Fruit fly (Drosophila melanogaster): ENCODE results near the gene CG18171.

Gene CG18171

dm6 chr3L:1746338-1747199, 23.6 kb upstream of the CG18171 start, which contains the start of gene CG13921 (continued):
- no peak for TF ChIP-seq brk (GFP tag; optimal IDR thresholded peaks at IDR 0.05)

dm6 chr3L:1745432-1745831, 22.5 kb upstream of the CG18171 start:
- TF ChIP-seq Abd-B (GFP tag; optimal IDR thresholded peaks at IDR 0.05) (no peak), N (GFP tag; optimal IDR thresholded peaks at IDR 0.05) (no peak), woc (GFP tag; optimal IDR thresholded peaks at IDR 0.05) (no peak), Rel (GFP tag; optimal IDR thresholded peaks at IDR 0.05) (no peak), Rel (tag; optimal IDR thresholded peaks at IDR 0.05) (no peak), tai (GFP tag; optimal IDR thresholded peaks at IDR 0.05) (no peak)

dm6 chr3L:1742552-1743097, 19.7 kb upstream of the CG18171 start:
- TF ChIP-seq Hnf4 (GFP tag; optimal IDR thresholded peaks at IDR 0.05) (peak; percentile 32), Jra (GFP tag; optimal IDR thresholded peaks at IDR 0.05) (no peak), Hr83 (GFP tag; optimal IDR thresholded peaks at IDR 0.05; ENCODE audit: poor library complexity, severe bottlenecking) (peak; percentile 46)

- peak; percentile 1 for TF ChIP-seq Sp1 (GFP tag; optimal IDR thresholded peaks at IDR 0.05)
- no peak for TF ChIP-seq CG32264 (GFP tag; optimal IDR thresholded peaks at IDR 0.05)
- TF ChIP-seq Dif (GFP tag; optimal IDR thresholded peaks at IDR 0.05; ENCODE audit: partially characterized antibody) = peak; percentile 46
- TF ChIP-seq Rel (GFP tag; optimal IDR thresholded peaks at IDR 0.05) = no peak
- peak; percentile 23 for TF ChIP-seq Rel (tag; optimal IDR thresholded peaks at IDR 0.05)
- TF ChIP-seq woc (GFP tag; optimal IDR thresholded peaks at IDR 0.05) = peak; percentile 0
- TF ChIP-seq ey (GFP tag; optimal IDR thresholded peaks at IDR 0.05) = no peak
These were observed 18.9 kb upstream of the CG18171 start for dm6 chr3L:1741655-1742551.

- TF ChIP-seq ey (GFP tag; optimal IDR thresholded peaks at IDR 0.05) = peak; percentile 60
- TF ChIP-seq dmrt93B (GFP tag; optimal IDR thresholded peaks at IDR 0.05) = no peak
- TF ChIP-seq HLH106 (tag; optimal IDR thresholded peaks at IDR 0.05) = peak; percentile 24
- TF ChIP-seq Myc (optimal IDR thresholded peaks at IDR 0.05) = no peak
- TF ChIP-seq OdsH (GFP tag; optimal IDR thresholded peaks at IDR 0.05) = peak; percentile 44
- peak in 1 of 2 experiments; percentile 55 for TF ChIP-seq foxo (GFP tag; optimal IDR thresholded peaks at IDR 0.05)
- TF ChIP-seq h (GFP tag; optimal IDR thresholded peaks at IDR 0.05) = peak; percentile 20
- TF ChIP-seq rgr (GFP tag; optimal IDR thresholded peaks at IDR 0.05) = peak; percentile 39
- peak; percentile 17 for TF ChIP-seq fru (GFP tag; optimal IDR thresholded peaks at IDR 0.05)
- TF ChIP-seq CG32264 (GFP tag; optimal IDR thresholded peaks at IDR 0.05) = peak; percentile 25
These were observed 18.2 kb upstream of the CG18171 start for dm6 chr3L:1741107-1741506.

- TF ChIP-seq jim (GFP tag; optimal IDR thresholded peaks at IDR 0.05) (no peak), CG9705 (GFP tag; optimal IDR thresholded peaks at IDR 0.05) (no peak), psq (GFP tag; optimal IDR thresholded peaks at IDR 0.05) (peak; percentile 25), Hnf4 (GFP tag; optimal IDR thresholded peaks at IDR 0.05) (peak; percentile 28), foxo (GFP tag; optimal IDR thresholded peaks at IDR 0.05) (peak in 1 of 2 experiments; percentile 72), ey (GFP tag; optimal IDR thresholded peaks at IDR 0.05) (peak; percentile 82), HLH106 (tag; optimal IDR thresholded peaks at IDR 0.05) (peak; percentile 69), Hr78 (GFP tag; optimal IDR thresholded peaks at IDR 0.05) (no peak), woc (GFP tag; optimal IDR thresholded peaks at IDR 0.05) (peak; percentile 40), rgr (GFP tag; optimal IDR thresholded peaks at IDR 0.05) (peak; percentile 70), br (GFP tag; optimal IDR thresholded peaks at IDR 0.05) (peak; percentile 71), Sp1 (GFP tag; optimal IDR thresholded peaks at IDR 0.05) (peak; percentile 43), N (GFP tag; optimal IDR thresholded peaks at IDR 0.05) (no peak), OdsH (GFP tag; optimal IDR thresholded peaks at IDR 0.05) (peak; percentile 74), Jra (GFP tag; optimal IDR thresholded peaks at IDR 0.05) (no peak), CG32264 (GFP tag; optimal IDR thresholded peaks at IDR 0.05) (no peak), fru (GFP tag; optimal IDR thresholded peaks at IDR 0.05) (peak; percentile 42), Myc (optimal IDR thresholded peaks at IDR 0.05) (no peak), sv (GFP tag; optimal IDR thresholded peaks at IDR 0.05) (peak; percentile 43), h (GFP tag; optimal IDR thresholded peaks at IDR 0.05) (peak; percentile 82), brk (GFP tag; optimal IDR thresholded peaks at IDR 0.05) (no peak)
These were observed 17.4 kb upstream of the CG18171 start for dm6 chr3L:1740129-1740975.
